Fruit fly (Drosophila melanogaster) whole organism, pupa: ENCODE results near the gene CG4951.

Experiments
- CG10348 ChIP-seq: fragments of 200-800 bp; sonication (Bioruptor generic); IDR thresholded peaks from 2 replicates; pipeline ENCODE4 v1.3.6; 2022; ENCODE audit warnings: missing biosample characterization, missing genetic modification characterization
- CG15710 ChIP-seq: fragments of 200-800 bp; sonication (Bioruptor generic); optimal IDR thresholded peaks from 2 replicates; lab custom pipeline; 2018; ENCODE audit warnings: missing biosample characterization, mild to moderate bottlenecking, missing genetic modification characterization, moderate library complexity
- CG17806 ChIP-seq: fragments of 200-800 bp; sonication (Bioruptor generic); optimal IDR thresholded peaks from 2 replicates; lab custom pipeline; 2018; ENCODE audit warnings: missing biosample characterization, mild to moderate bottlenecking, missing genetic modification characterization, moderate library complexity
- CG8159 ChIP-seq: fragments of 200-800 bp; sonication (Bioruptor generic); optimal IDR thresholded peaks from 3 replicates; lab custom pipeline; 2018; ENCODE audit warnings: missing biosample characterization, mild to moderate bottlenecking, missing genetic modification characterization, moderate library complexity
- D1 ChIP-seq: fragments of 200-800 bp; sonication (Bioruptor generic); optimal IDR thresholded peaks from 2 replicates; lab custom pipeline; 2018; ENCODE audit warnings: missing biosample characterization, mild to moderate bottlenecking, missing genetic modification characterization, moderate library complexity
- EcR ChIP-seq: fragments of 200-800 bp; sonication (Bioruptor generic); optimal IDR thresholded peaks from 3 replicates; lab custom pipeline; 2019; ENCODE audit warnings: missing biosample characterization, missing genetic modification characterization, mild to moderate bottlenecking, moderate library complexity, missing genetic modification reagents
- Ets98B ChIP-seq: fragments of 200-800 bp; sonication (Bioruptor generic); IDR thresholded peaks from 2 replicates; pipeline ENCODE4 v1.3.6; 2022; ENCODE audit warnings: missing biosample characterization, missing genetic modification characterization
- Pif1A ChIP-seq: fragments of 200-800 bp; sonication (Bioruptor generic); optimal IDR thresholded peaks from 3 replicates; lab custom pipeline; 2016; ENCODE audit warnings: missing biosample characterization, missing genetic modification characterization
- rn ChIP-seq: fragments of 200-800 bp; sonication (Bioruptor generic); IDR thresholded peaks from 2 replicates; pipeline ENCODE4 v1.3.6; 2022; ENCODE audit warnings: missing biosample characterization, missing genetic modification characterization

dm6 chr3R:27905695-27906094 is 48.2 kb downstream of the CG4951 start, which contains the start of gene CG34353:
- TF ChIP-seq Ets98B (GFP tag; lab: Robert Waterston, UW), result no peak
- no peak for TF ChIP-seq CG17806 (tag; lab: Kevin White, UChicago)
- no peak for TF ChIP-seq CG8159 (tag; lab: Kevin White, UChicago)
- no peak for TF ChIP-seq D1 (tag; lab: Kevin White, UChicago)
- no peak for TF ChIP-seq EcR
- no peak for TF ChIP-seq CG10348 (GFP tag; lab: Robert Waterston, UW)
- TF ChIP-seq CG15710 (tag; lab: Kevin White, UChicago), result no peak
- no peak for TF ChIP-seq rn (GFP tag; lab: Robert Waterston, UW)
- peak; percentile 43 for TF ChIP-seq Pif1A
